Worm (Caenorhabditis elegans) whole organism, L3 larva: ENCODE results near the gene T28A11.17.

Source experiments
- R02D3.7 ChIP-seq: fragments of 150-350 bp; optimal IDR thresholded peaks from 2 replicates; lab custom pipeline; 2014; ENCODE audit warnings: missing biosample characterization, missing genetic modification characterization
- ZK546.5 ChIP-seq: sonication (generic microtip); optimal IDR thresholded peaks from 2 replicates; lab custom pipeline; 2017; ENCODE audit warnings: missing biosample characterization, missing genetic modification characterization
- ama-1 ChIP-seq: fragments of 150-350 bp; optimal IDR thresholded peaks from 2 replicates; lab custom pipeline; 2018
- ceh-16 ChIP-seq: sonication (generic microtip); optimal IDR thresholded peaks from 2 replicates; lab custom pipeline; 2017; ENCODE audit warnings: missing biosample characterization, missing genetic modification characterization
- ceh-28 ChIP-seq: fragments of 150-350 bp; optimal IDR thresholded peaks from 2 replicates; lab custom pipeline; 2014; ENCODE audit warnings: missing biosample characterization, missing genetic modification reagents, missing genetic modification characterization
- ceh-9 ChIP-seq: sonication (generic microtip); optimal IDR thresholded peaks from 2 replicates; lab custom pipeline; 2018; ENCODE audit warnings: missing biosample characterization, missing genetic modification characterization
- daf-12 ChIP-seq: fragments of 150-350 bp; optimal IDR thresholded peaks from 2 replicates; lab custom pipeline; 2014; ENCODE audit warnings: missing biosample characterization, missing genetic modification reagents, missing genetic modification characterization
- egl-27 ChIP-seq: sonication (generic microtip); optimal IDR thresholded peaks from 4 replicates; lab custom pipeline; 2017; ENCODE audit warnings: missing biosample characterization, missing genetic modification reagents, missing genetic modification characterization
- elt-1 ChIP-seq: fragments of 150-350 bp; optimal IDR thresholded peaks from 2 replicates; lab custom pipeline; 2014; ENCODE audit warnings: missing biosample characterization, missing genetic modification characterization
- elt-2 ChIP-seq: sonication (generic microtip); optimal IDR thresholded peaks from 2 replicates; lab custom pipeline; 2016; ENCODE audit warnings: missing genetic modification reagents, mild to moderate bottlenecking, missing genetic modification characterization, missing compliant biosample characterization
- elt-3 ChIP-seq, 3 experiments: fragments of 150-350 bp in 1 of 3; sonication (generic microtip) in 2 of 3; optimal IDR thresholded peaks; 2 replicates in 2 of 3; 4 replicates in 1 of 3; lab custom pipeline; 2014 to 2017; ENCODE audit warnings: missing biosample characterization in 3 of 3, missing genetic modification characterization in 3 of 3
- eor-1 ChIP-seq, 2 experiments: fragments of 150-350 bp; optimal IDR thresholded peaks; 2 replicates each; lab custom pipeline; 2014 to 2018; ENCODE audit warnings: missing biosample characterization in 2 of 2, missing genetic modification characterization in 2 of 2
- fkh-2 ChIP-seq: fragments of 150-350 bp; optimal IDR thresholded peaks from 2 replicates; lab custom pipeline; 2014; ENCODE audit warnings: missing biosample characterization, missing genetic modification reagents, missing genetic modification characterization
- fos-1 ChIP-seq: fragments of 150-350 bp; optimal IDR thresholded peaks from 2 replicates; lab custom pipeline; 2014; ENCODE audit warnings: missing biosample characterization, missing genetic modification characterization
- hmg-11 ChIP-seq: sonication (generic microtip); optimal IDR thresholded peaks from 2 replicates; lab custom pipeline; 2016; ENCODE audit warnings: missing genetic modification characterization, missing compliant biosample characterization
- jun-1 ChIP-seq: fragments of 150-350 bp; optimal IDR thresholded peaks from 2 replicates; lab custom pipeline; 2014; ENCODE audit warnings: missing biosample characterization, missing genetic modification reagents, missing genetic modification characterization
- lin-15B ChIP-seq: fragments of 150-350 bp; optimal IDR thresholded peaks from 2 replicates; lab custom pipeline; 2014; ENCODE audit warnings: missing biosample characterization, missing genetic modification characterization
- lin-39 ChIP-seq: fragments of 150-350 bp; optimal IDR thresholded peaks from 2 replicates; lab custom pipeline; 2018; ENCODE audit warnings: missing biosample characterization, missing genetic modification reagents, missing genetic modification characterization
- lsy-12 ChIP-seq: sonication (generic microtip); optimal IDR thresholded peaks from 2 replicates; lab custom pipeline; 2016; ENCODE audit warnings: mild to moderate bottlenecking, missing genetic modification characterization, missing compliant biosample characterization
- mdl-1 ChIP-seq: fragments of 150-350 bp; optimal IDR thresholded peaks from 2 replicates; lab custom pipeline; 2014; ENCODE audit warnings: missing biosample characterization, missing genetic modification characterization
- mml-1 ChIP-seq: fragments of 150-350 bp; sonication (generic microtip); optimal IDR thresholded peaks from 3 replicates; lab custom pipeline; 2014; ENCODE audit warnings: missing biosample characterization, missing genetic modification characterization
- nfya-1 ChIP-seq: sonication (generic microtip); optimal IDR thresholded peaks from 2 replicates; lab custom pipeline; 2017; ENCODE audit warnings: missing genetic modification characterization, mild to moderate bottlenecking, missing compliant biosample characterization, antibody characterized with exemption, moderate library complexity; ENCODE audit not compliant: insufficient read depth
- nhr-11 ChIP-seq: fragments of 150-350 bp; optimal IDR thresholded peaks from 2 replicates; lab custom pipeline; 2014; ENCODE audit warnings: missing biosample characterization, missing genetic modification characterization
- nhr-12 ChIP-seq: fragments of 150-350 bp; optimal IDR thresholded peaks from 2 replicates; lab custom pipeline; 2014; ENCODE audit warnings: missing biosample characterization, missing genetic modification characterization
- nhr-23 ChIP-seq: fragments of 150-350 bp; optimal IDR thresholded peaks from 2 replicates; lab custom pipeline; 2014; ENCODE audit warnings: missing biosample characterization, missing genetic modification reagents, missing genetic modification characterization
- nhr-237 ChIP-seq: fragments of 150-350 bp; optimal IDR thresholded peaks from 2 replicates; lab custom pipeline; 2014; ENCODE audit warnings: missing biosample characterization, missing genetic modification characterization
- nhr-28 ChIP-seq: fragments of 150-350 bp; optimal IDR thresholded peaks from 2 replicates; lab custom pipeline; 2014; ENCODE audit warnings: missing biosample characterization, missing genetic modification characterization
- nhr-43 ChIP-seq: sonication (generic microtip); optimal IDR thresholded peaks from 2 replicates; lab custom pipeline; 2016; ENCODE audit warnings: mild to moderate bottlenecking, missing genetic modification characterization, missing compliant biosample characterization; ENCODE audit not compliant: poor library complexity, severe bottlenecking
- nhr-67 ChIP-seq: fragments of 150-350 bp; optimal IDR thresholded peaks from 2 replicates; lab custom pipeline; 2014; ENCODE audit warnings: missing biosample characterization, missing genetic modification characterization
- pha-4 ChIP-seq: fragments of 150-350 bp; optimal IDR thresholded peaks from 2 replicates; lab custom pipeline; 2014; ENCODE audit warnings: missing biosample characterization, missing genetic modification reagents, missing genetic modification characterization
- pqm-1 ChIP-seq: fragments of 150-350 bp; optimal IDR thresholded peaks from 2 replicates; lab custom pipeline; 2017; ENCODE audit warnings: missing biosample characterization, missing genetic modification characterization, inconsistent platforms
- sea-2 ChIP-seq: fragments of 150-350 bp; sonication (generic microtip); optimal IDR thresholded peaks from 4 replicates; lab custom pipeline; 2014; ENCODE audit warnings: missing biosample characterization, missing genetic modification reagents, missing genetic modification characterization
- skn-1 ChIP-seq: fragments of 150-350 bp; optimal IDR thresholded peaks from 2 replicates; lab custom pipeline; 2014; ENCODE audit warnings: missing biosample characterization, missing genetic modification characterization
- snpc-4 ChIP-seq: fragments of 150-350 bp; optimal IDR thresholded peaks from 2 replicates; lab custom pipeline; 2014; ENCODE audit warnings: missing biosample characterization, missing genetic modification characterization
- unc-39 ChIP-seq: sonication (generic microtip); optimal IDR thresholded peaks from 4 replicates; lab custom pipeline; 2017; ENCODE audit warnings: missing biosample characterization, missing genetic modification characterization
- unc-62 ChIP-seq: fragments of 150-350 bp; sonication (generic microtip); optimal IDR thresholded peaks from 4 replicates; lab custom pipeline; 2014; ENCODE audit warnings: missing biosample characterization, missing genetic modification reagents, missing genetic modification characterization
- zag-1 ChIP-seq: fragments of 150-350 bp; optimal IDR thresholded peaks from 2 replicates; lab custom pipeline; 2014; ENCODE audit warnings: missing biosample characterization, missing genetic modification characterization
- ztf-11 ChIP-seq: fragments of 150-350 bp; optimal IDR thresholded peaks from 2 replicates; lab custom pipeline; 2014; ENCODE audit warnings: missing biosample characterization, missing genetic modification characterization
- ztf-4 ChIP-seq: fragments of 150-350 bp; optimal IDR thresholded peaks from 2 replicates; lab custom pipeline; 2014; ENCODE audit warnings: missing biosample characterization, missing genetic modification characterization

The T28A11.17 gene

DNA sequence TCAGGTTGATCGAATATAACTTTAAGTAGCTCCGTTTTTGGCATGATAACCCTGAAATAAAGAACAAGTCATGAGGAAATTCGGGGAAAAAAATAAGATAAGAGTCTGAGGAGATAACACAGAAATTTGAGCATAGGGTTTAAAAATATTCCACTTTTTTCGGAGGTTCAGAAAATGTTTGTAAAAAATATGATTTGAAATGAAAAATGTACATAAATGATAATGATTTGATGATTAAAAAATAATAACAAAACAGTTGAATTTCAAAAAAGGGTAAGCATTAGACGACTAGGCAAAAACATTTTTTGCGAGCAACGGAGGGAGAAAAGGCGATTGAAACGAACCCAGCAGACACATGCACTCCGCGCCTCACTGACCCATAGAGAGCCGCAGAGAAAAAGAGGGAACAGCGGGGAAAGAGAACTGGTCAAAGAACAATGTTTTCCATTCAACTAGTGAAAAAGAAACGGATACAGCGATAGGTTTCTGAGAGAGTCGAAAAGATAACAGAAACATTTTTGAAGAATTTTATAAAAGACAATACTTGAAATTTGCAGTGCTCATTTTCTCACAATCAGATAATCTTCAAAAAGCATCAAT lies 46.1 kb upstream of the T28A11.17 start, which contains the start of gene arrd-18:
Gene arrd-18 (minus strand): TSS at position 51 of the 600 bp plus-strand sequence.
- TF ChIP-seq zag-1 (tag; lab: Kevin White, UChicago) (no peak), nhr-67 (tag; lab: Kevin White, UChicago) (no peak), sea-2 (GFP tag; lab: Kevin White, UChicago) (no peak), lin-15B (tag; lab: Kevin White, UChicago) (no peak), ceh-28 (tag; lab: Kevin White, UChicago) (no peak), lsy-12 (no peak), mdl-1 (no peak), nhr-43 (tag; lab: Kevin White, UChicago) (no peak), unc-62 (GFP tag; lab: Kevin White, UChicago) (no peak), ZK546.5 (tag; lab: Kevin White, UChicago) (no peak), mml-1 (tag; lab: Kevin White, UChicago) (no peak), elt-3 (tag; optimal IDR thresholded peaks at IDR 0.05; lab: Kevin White, UChicago) (no peak), daf-12 (tag; lab: Kevin White, UChicago) (no peak), eor-1 (tag; optimal IDR thresholded peaks at IDR 0.05; lab: Kevin White, UChicago) (no peak), nhr-237 (tag; lab: Kevin White, UChicago) (no peak), ama-1 (lab: Kevin White, UChicago) (no peak), hmg-11 (tag; lab: Kevin White, UChicago) (peak; percentile 50), nfya-1 (peak; percentile 27), pqm-1 (no peak), jun-1 (no peak), ztf-4 (tag; lab: Kevin White, UChicago) (no peak), snpc-4 (tag; lab: Kevin White, UChicago) (peak; percentile 14), R02D3.7 (tag; lab: Kevin White, UChicago) (no peak), nhr-28 (tag; lab: Kevin White, UChicago) (no peak), skn-1 (no peak), nhr-12 (no peak), pha-4 (tag; lab: Kevin White, UChicago) (no peak), elt-2 (tag; lab: Kevin White, UChicago) (peak; percentile 38), fos-1 (tag; lab: Kevin White, UChicago) (no peak), nhr-23 (no peak), ceh-9 (tag; lab: Kevin White, UChicago) (no peak), egl-27 (tag; lab: Kevin White, UChicago) (no peak)

DNA sequence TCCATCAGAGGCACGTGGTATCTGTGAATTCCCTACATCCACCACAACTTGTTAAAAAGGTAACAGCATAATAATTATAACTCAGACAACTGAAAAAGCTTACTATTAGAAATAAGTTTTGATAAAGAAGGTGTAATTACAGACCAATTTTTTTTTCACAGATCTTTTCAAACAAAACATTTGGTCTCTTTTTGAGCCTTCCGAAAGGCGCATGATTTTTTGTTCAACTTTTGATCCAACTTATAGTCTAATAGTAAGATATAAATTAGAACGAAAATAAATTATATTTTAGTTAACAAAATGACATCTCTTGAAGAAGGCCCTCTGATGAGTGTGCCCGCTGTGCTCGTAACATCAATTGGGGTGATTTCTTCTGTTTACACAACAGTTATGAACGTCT lies 42.1 kb upstream of the T28A11.17 start, which contains the start of gene srbc-3:
Gene srbc-3 (plus strand): TSS at position 301 of the 400 bp plus-strand sequence.
- no peak for TF ChIP-seq mml-1 (tag; lab: Kevin White, UChicago)
- no peak for TF ChIP-seq lsy-12
- TF ChIP-seq egl-27 (tag; lab: Kevin White, UChicago) = no peak
- no peak for TF ChIP-seq jun-1
- no peak for TF ChIP-seq unc-39 (tag; lab: Kevin White, UChicago)
- no peak for TF ChIP-seq elt-3 (tag; optimal IDR thresholded peaks at IDR 0.05; lab: Kevin White, UChicago)
- no peak for TF ChIP-seq daf-12 (tag; lab: Kevin White, UChicago)
- no peak for TF ChIP-seq mdl-1
- no peak for TF ChIP-seq R02D3.7 (tag; lab: Kevin White, UChicago)
- no peak for TF ChIP-seq elt-1 (tag; lab: Kevin White, UChicago)
- no peak for TF ChIP-seq lin-39 (tag; lab: Kevin White, UChicago)
- no peak for TF ChIP-seq pqm-1

- no peak for TF ChIP-seq lin-15B (tag; lab: Kevin White, UChicago)
- no peak for TF ChIP-seq ceh-28 (tag; lab: Kevin White, UChicago)
- TF ChIP-seq fkh-2 (tag; lab: Kevin White, UChicago) = no peak
- no peak for TF ChIP-seq ztf-11 (tag; lab: Kevin White, UChicago)
- no peak for TF ChIP-seq egl-27 (tag; lab: Kevin White, UChicago)
- no peak for TF ChIP-seq nfya-1
- TF ChIP-seq lsy-12 = no peak
- no peak for TF ChIP-seq ama-1 (lab: Kevin White, UChicago)
- TF ChIP-seq elt-1 (tag; lab: Kevin White, UChicago) = no peak
- TF ChIP-seq nhr-43 (tag; lab: Kevin White, UChicago) = no peak
- TF ChIP-seq ceh-16 (tag; lab: Kevin White, UChicago) = no peak
- TF ChIP-seq pha-4 (tag; lab: Kevin White, UChicago) = no peak
- no peak for TF ChIP-seq nhr-11 (tag; lab: Kevin White, UChicago)
- TF ChIP-seq nhr-28 (tag; lab: Kevin White, UChicago) = no peak
- no peak for TF ChIP-seq nhr-23
- TF ChIP-seq eor-1 (tag; optimal IDR thresholded peaks at IDR 0.05; lab: Kevin White, UChicago) = no peak
- TF ChIP-seq mdl-1 = no peak
- TF ChIP-seq skn-1 = no peak
These were observed 35.8 kb upstream of the T28A11.17 start, which contains the start of gene srbc-1 for ce11 chrV:3301898-3302297. Gene srbc-1, minus strand, starts transcription at chrV:3301998.
